ENCODE assay signal across 4 fruit fly cellular contexts in the genomic region with DNA sequence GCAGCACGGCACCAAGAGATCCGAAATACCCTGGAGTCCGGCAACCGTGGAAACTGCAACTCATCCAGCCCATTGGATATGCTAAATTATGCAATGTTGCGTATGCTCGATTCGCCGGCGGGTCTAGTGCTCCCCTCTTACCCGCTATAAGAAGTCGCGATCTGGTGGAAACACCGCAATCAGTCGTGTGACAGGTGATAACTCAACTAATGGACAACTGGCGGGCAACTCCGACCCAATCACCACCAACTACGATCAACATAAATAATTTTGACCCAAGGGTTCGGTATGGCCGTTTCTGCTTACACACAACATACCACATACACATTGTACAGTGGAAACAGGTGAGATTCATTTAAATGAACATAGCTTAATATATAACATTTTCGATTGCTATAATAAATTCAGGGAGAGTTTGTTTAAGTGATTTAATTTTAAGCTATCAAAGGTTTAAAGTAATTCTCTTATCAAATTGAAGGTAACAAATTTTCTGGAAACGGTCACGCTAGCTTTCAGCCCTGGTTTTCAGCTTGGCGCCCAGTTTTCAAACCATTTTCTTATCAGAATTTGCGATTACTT.
TF ChIP-seq lines count a peak whose summit lies in the region.

A gene (minus strand): TSS at position 282 of the 579 bp plus-strand sequence.

- TF ChIP-seq CTCF in whole organism, embryonic (GFP tag; optimal IDR thresholded peaks at IDR 0.05; lab: Kevin White, UChicago): no peak

TF ChIP-seq in whole organism, adult, 20 proteins besides CTCF, POLR2A, EP300 and RAD21:
- TF ChIP-seq Hr96 (GFP tag; optimal IDR thresholded peaks at IDR 0.05; lab: Kevin White, UChicago) (no peak), Mnt (GFP tag; optimal IDR thresholded peaks at IDR 0.05; lab: Kevin White, UChicago) (no peak), CG11617 (GFP tag; optimal IDR thresholded peaks at IDR 0.05; lab: Kevin White, UChicago) (no peak), CG5204 (GFP tag; optimal IDR thresholded peaks at IDR 0.05; lab: Kevin White, UChicago) (no peak), bab1 (GFP tag; optimal IDR thresholded peaks at IDR 0.05; lab: Kevin White, UChicago) (peak; percentile 34), cnc (optimal IDR thresholded peaks at IDR 0.05; lab: Kevin White, UChicago) (peak; percentile 29 to 68), Clk (GFP tag; optimal IDR thresholded peaks at IDR 0.05; lab: Kevin White, UChicago) (no peak), kay (GFP tag; lab: Kevin White, UChicago; ENCODE audit: borderline replicate concordance) (no peak), pad (GFP tag; optimal IDR thresholded peaks at IDR 0.05; lab: Kevin White, UChicago) (no peak), CG1620 (GFP tag; optimal IDR thresholded peaks at IDR 0.05; lab: Kevin White, UChicago) (no peak), CG33017 (tag; optimal IDR thresholded peaks at IDR 0.05; lab: Kevin White, UChicago) (no peak), toe (GFP tag; optimal IDR thresholded peaks at IDR 0.05; lab: Kevin White, UChicago) (peak; percentile 9), tj (GFP tag; optimal IDR thresholded peaks at IDR 0.05; lab: Kevin White, UChicago) (peak; percentile 10), ovo (GFP tag; optimal IDR thresholded peaks at IDR 0.05; lab: Kevin White, UChicago) (no peak), CG7101 (tag; optimal IDR thresholded peaks at IDR 0.05; lab: Kevin White, UChicago) (no peak)

TF ChIP-seq in whole organism, embryonic, 481 proteins besides CTCF, POLR2A, EP300 and RAD21 (continues in another document):
- TF ChIP-seq knrl (GFP tag; IDR thresholded peaks at IDR 0.05; lab: Robert Waterston, UW; ENCODE audit: partially characterized antibody): no peak; the same call in 2 of the 3 replicates
- TF ChIP-seq CG34422 (GFP tag; IDR thresholded peaks at IDR 0.05; lab: Robert Waterston, UW): peak; percentile 69; the same call in 1 of the 3 replicates
- no peak for TF ChIP-seq CG11723 (GFP tag; optimal IDR thresholded peaks at IDR 0.05; lab: Kevin White, UChicago)
- TF ChIP-seq ranshi (GFP tag; IDR thresholded peaks at IDR 0.05; lab: Robert Waterston, UW): no peak
- TF ChIP-seq CG8924 (tag; optimal IDR thresholded peaks at IDR 0.05; lab: Kevin White, UChicago): peak; percentile 15
- no peak for TF ChIP-seq CG17612 (GFP tag; IDR thresholded peaks at IDR 0.05; lab: Robert Waterston, UW)
- TF ChIP-seq CG32767 (GFP tag; IDR thresholded peaks at IDR 0.05; lab: Robert Waterston, UW): no peak
- TF ChIP-seq CG18619 (GFP tag; optimal IDR thresholded peaks at IDR 0.05; lab: Kevin White, UChicago): no peak
- TF ChIP-seq Tbp (GFP tag; optimal IDR thresholded peaks at IDR 0.05; lab: Kevin White, UChicago): no peak
- no peak for TF ChIP-seq CG9932 (GFP tag; IDR thresholded peaks at IDR 0.05; lab: Robert Waterston, UW)
- TF ChIP-seq Sin3A (optimal IDR thresholded peaks at IDR 0.05; lab: Kevin White, UChicago): peak; percentile 85
- no peak for TF ChIP-seq CG10565 (GFP tag; optimal IDR thresholded peaks at IDR 0.05; lab: Kevin White, UChicago)
- no peak for TF ChIP-seq az2 (GFP tag; optimal IDR thresholded peaks at IDR 0.05; lab: Kevin White, UChicago)
- peak; percentile 91 for TF ChIP-seq gfzf (GFP tag; optimal IDR thresholded peaks at IDR 0.05; lab: Kevin White, UChicago)
- TF ChIP-seq repo (GFP tag; optimal IDR thresholded peaks at IDR 0.05; lab: Kevin White, UChicago): no peak
- TF ChIP-seq CG7556 (GFP tag; optimal IDR thresholded peaks at IDR 0.05; lab: Kevin White, UChicago): no peak
- TF ChIP-seq Dek (tag; optimal IDR thresholded peaks at IDR 0.05; lab: Kevin White, UChicago): no peak
- 0 out of 2 replicates have a peak, but pooled peaks have one; percentile 20 for TF ChIP-seq sob (GFP tag; IDR thresholded peaks at IDR 0.05; lab: Robert Waterston, UW)
- TF ChIP-seq Meics (GFP tag; optimal IDR thresholded peaks at IDR 0.05; lab: Kevin White, UChicago): no peak
- TF ChIP-seq pan (optimal IDR thresholded peaks at IDR 0.05; lab: Kevin White, UChicago): no peak
- no peak for TF ChIP-seq pan (GFP tag; optimal IDR thresholded peaks at IDR 0.05 in 1 of 2, IDR thresholded peaks at IDR 0.05 in 1 of 2)
- TF ChIP-seq Atf6 (GFP tag; IDR thresholded peaks at IDR 0.05; lab: Robert Waterston, UW): no peak
- no peak for TF ChIP-seq oc (tag; optimal IDR thresholded peaks at IDR 0.05; lab: Kevin White, UChicago)
- no peak for TF ChIP-seq CG2712 (tag; optimal IDR thresholded peaks at IDR 0.05; lab: Kevin White, UChicago)

TF ChIP-seq in whole organism, prepupa, 60 proteins besides CTCF, POLR2A, EP300 and RAD21:
- TF ChIP-seq Met (GFP tag; optimal IDR thresholded peaks at IDR 0.05; lab: Kevin White, UChicago) (no peak), salr (GFP tag; optimal IDR thresholded peaks at IDR 0.05; lab: Kevin White, UChicago) (no peak), svp (GFP tag; lab: Kevin White, UChicago) (peak; percentile 95)
TF ChIP-seq in whole organism, prepupa: peak in this region for 1.

TF ChIP-seq in whole organism, wandering third instar larva, 38 proteins besides CTCF, POLR2A, EP300 and RAD21:
- TF ChIP-seq GATAd (GFP tag; optimal IDR thresholded peaks at IDR 0.05; lab: Kevin White, UChicago): peak; percentile 78
- TF ChIP-seq Rel (GFP tag; optimal IDR thresholded peaks at IDR 0.05; lab: Kevin White, UChicago): no peak
- peak; percentile 10 for TF ChIP-seq Rel (tag; optimal IDR thresholded peaks at IDR 0.05; lab: Kevin White, UChicago)
- no peak for TF ChIP-seq h (GFP tag; optimal IDR thresholded peaks at IDR 0.05; lab: Kevin White, UChicago)
- peak; percentile 13 for TF ChIP-seq N (GFP tag; optimal IDR thresholded peaks at IDR 0.05; lab: Kevin White, UChicago)
